Fruit fly (Drosophila melanogaster) whole organism, embryonic: ENCODE results near the gene cic.

Experiments used
- Ada2b ChIP-seq: fragments of 200-800 bp; sonication (Bioruptor generic); IDR thresholded peaks from 2 replicates; pipeline ENCODE4 v1.3.6; 2022; ENCODE audit warnings: missing biosample characterization, missing genetic modification characterization
- Antp ChIP-seq: fragments of 200-800 bp; sonication (Bioruptor generic); optimal IDR thresholded peaks from 3 replicates; lab custom pipeline; 2016; ENCODE audit warnings: missing biosample characterization, missing genetic modification characterization
- B-H2 ChIP-seq: fragments of 200-800 bp; sonication (Bioruptor generic); optimal IDR thresholded peaks from 2 replicates; lab custom pipeline; 2018; ENCODE audit warnings: missing biosample characterization, mild to moderate bottlenecking, missing genetic modification characterization
- Bgb ChIP-seq: fragments of 200-800 bp; sonication (Bioruptor generic); IDR thresholded peaks from 2 replicates; pipeline ENCODE4 v1.3.6; 2022; ENCODE audit warnings: missing biosample characterization, missing genetic modification characterization; ENCODE audit not compliant: partially characterized antibody
- Blimp-1 ChIP-seq: fragments of 200-800 bp; sonication (Bioruptor generic); optimal IDR thresholded peaks from 3 replicates; lab custom pipeline; 2018; ENCODE audit warnings: missing biosample characterization, missing genetic modification characterization, mild to moderate bottlenecking, moderate library complexity, missing genetic modification reagents
- CG11093 ChIP-seq: fragments of 200-800 bp; sonication (Bioruptor generic); IDR thresholded peaks from 3 replicates; pipeline ENCODE4 v1.3.6; 2022; ENCODE audit warnings: missing biosample characterization, missing genetic modification characterization
- CG11247 ChIP-seq: fragments of 200-800 bp; sonication (Bioruptor generic); IDR thresholded peaks from 2 replicates; pipeline ENCODE4 v1.3.6; 2022; ENCODE audit warnings: missing biosample characterization, missing genetic modification characterization
- CG12104 ChIP-seq: fragments of 200-800 bp; sonication (Bioruptor generic); optimal IDR thresholded peaks from 3 replicates; lab custom pipeline; 2016; ENCODE audit warnings: missing biosample characterization, missing genetic modification characterization
- CG12219 ChIP-seq: fragments of 200-800 bp; sonication (Bioruptor generic); optimal IDR thresholded peaks from 3 replicates; lab custom pipeline; 2018; ENCODE audit warnings: missing biosample characterization, mild to moderate bottlenecking, missing genetic modification characterization
- CG13296 ChIP-seq: fragments of 200-800 bp; sonication (Bioruptor generic); optimal IDR thresholded peaks from 3 replicates; lab custom pipeline; 2018; ENCODE audit warnings: missing biosample characterization, mild to moderate bottlenecking, missing genetic modification characterization
- CG14050 ChIP-seq: fragments of 200-800 bp; sonication (Bioruptor generic); IDR thresholded peaks from 3 replicates; pipeline ENCODE4 v1.3.6; 2022; ENCODE audit warnings: missing biosample characterization, missing genetic modification characterization
- CG15011 ChIP-seq: fragments of 200-800 bp; sonication (Bioruptor generic); optimal IDR thresholded peaks from 3 replicates; lab custom pipeline; 2018; ENCODE audit warnings: missing biosample characterization, mild to moderate bottlenecking, missing genetic modification characterization
- CG17385 ChIP-seq: fragments of 200-800 bp; sonication (Bioruptor generic); optimal IDR thresholded peaks from 3 replicates; lab custom pipeline; 2018; ENCODE audit warnings: missing biosample characterization, mild to moderate bottlenecking, missing genetic modification characterization
- CG1832 ChIP-seq: fragments of 200-800 bp; sonication (Bioruptor generic); optimal IDR thresholded peaks from 2 replicates; lab custom pipeline; 2017; ENCODE audit warnings: missing biosample characterization, mild to moderate bottlenecking, missing genetic modification characterization, inconsistent platforms
- CG2678 ChIP-seq: fragments of 200-800 bp; sonication (Bioruptor generic); optimal IDR thresholded peaks from 3 replicates; lab custom pipeline; 2019; ENCODE audit warnings: missing biosample characterization, mild to moderate bottlenecking, missing genetic modification characterization, moderate library complexity
- CG3163 ChIP-seq: fragments of 200-800 bp; sonication (Bioruptor generic); optimal IDR thresholded peaks from 3 replicates; lab custom pipeline; 2016; ENCODE audit warnings: missing biosample characterization, missing genetic modification characterization
- CG32772 ChIP-seq: fragments of 200-800 bp; sonication (Bioruptor generic); IDR thresholded peaks from 2 replicates; pipeline ENCODE4 v1.3.6; 2022; ENCODE audit warnings: missing biosample characterization, missing genetic modification characterization
- CG33213 ChIP-seq: fragments of 200-800 bp; sonication (Bioruptor generic); optimal IDR thresholded peaks from 3 replicates; lab custom pipeline; 2016; ENCODE audit warnings: missing biosample characterization, missing genetic modification characterization
- CG42726 ChIP-seq: fragments of 200-800 bp; sonication (Bioruptor generic); IDR thresholded peaks from 2 replicates; pipeline ENCODE4 v1.3.6; 2022; ENCODE audit warnings: missing biosample characterization, missing genetic modification characterization; ENCODE audit not compliant: partially characterized antibody
- CG6854 ChIP-seq: fragments of 200-800 bp; sonication (Bioruptor generic); optimal IDR thresholded peaks from 3 replicates; lab custom pipeline; 2017; ENCODE audit warnings: missing biosample characterization, mild to moderate bottlenecking, missing genetic modification characterization
- CG7357 ChIP-seq: fragments of 200-800 bp; sonication (Bioruptor generic); IDR thresholded peaks from 3 replicates; pipeline ENCODE4 v1.3.6; 2022; ENCODE audit warnings: missing biosample characterization, missing genetic modification characterization
- CG8388 ChIP-seq: fragments of 200-800 bp; sonication (Bioruptor generic); optimal IDR thresholded peaks from 2 replicates; lab custom pipeline; 2019; ENCODE audit warnings: missing biosample characterization, mild to moderate bottlenecking, missing genetic modification characterization, moderate library complexity
- CG8765 ChIP-seq: fragments of 200-800 bp; sonication (Bioruptor generic); IDR thresholded peaks from 2 replicates; pipeline ENCODE4 v1.3.6; 2022; ENCODE audit warnings: missing biosample characterization, missing genetic modification characterization
- CG9876 ChIP-seq: fragments of 200-800 bp; sonication (Bioruptor generic); optimal IDR thresholded peaks from 2 replicates; lab custom pipeline; 2016; ENCODE audit warnings: missing biosample characterization, missing genetic modification characterization
- D19B ChIP-seq: fragments of 200-800 bp; sonication (Bioruptor generic); optimal IDR thresholded peaks from 2 replicates; lab custom pipeline; 2017; ENCODE audit warnings: missing biosample characterization, mild to moderate bottlenecking, missing genetic modification characterization
- Dbx ChIP-seq: fragments of 200-800 bp; sonication (Bioruptor generic); IDR thresholded peaks from 3 replicates; pipeline ENCODE4 v1.3.6; 2022; ENCODE audit warnings: missing biosample characterization, missing genetic modification characterization
- Dip2 ChIP-seq: fragments of 200-800 bp; sonication (Bioruptor generic); IDR thresholded peaks from 2 replicates; pipeline ENCODE4 v1.3.6; 2022; ENCODE audit warnings: missing biosample characterization, missing genetic modification characterization
- Dll ChIP-seq: fragments of 200-800 bp; sonication (Bioruptor generic); IDR thresholded peaks from 4 replicates; pipeline ENCODE4 v1.3.6; 2022; ENCODE audit warnings: missing biosample characterization, missing genetic modification characterization; ENCODE audit not compliant: partially characterized antibody
- ERR ChIP-seq: fragments of 200-800 bp; sonication (Bioruptor generic); optimal IDR thresholded peaks from 2 replicates; lab custom pipeline; 2016; ENCODE audit warnings: missing biosample characterization, missing genetic modification characterization
- Fer3 ChIP-seq: fragments of 200-800 bp; sonication (Bioruptor generic); optimal IDR thresholded peaks from 2 replicates; lab custom pipeline; 2018; ENCODE audit warnings: missing biosample characterization, mild to moderate bottlenecking, missing genetic modification characterization, moderate library complexity
- H15 ChIP-seq: fragments of 200-800 bp; sonication (Bioruptor generic); IDR thresholded peaks from 3 replicates; pipeline ENCODE4 v1.3.6; 2022; ENCODE audit warnings: missing biosample characterization, missing genetic modification characterization
- Hr3 ChIP-seq: fragments of 200-800 bp; sonication (Bioruptor generic); optimal IDR thresholded peaks from 3 replicates; lab custom pipeline; 2016; ENCODE audit warnings: missing biosample characterization, missing genetic modification characterization
- Opbp ChIP-seq: fragments of 200-800 bp; sonication (Bioruptor generic); IDR thresholded peaks from 3 replicates; pipeline ENCODE4 v1.3.6; 2022; ENCODE audit warnings: missing biosample characterization, missing genetic modification characterization; ENCODE audit not compliant: partially characterized antibody
- TFAM ChIP-seq: fragments of 200-800 bp; sonication (Bioruptor generic); optimal IDR thresholded peaks from 2 replicates; lab custom pipeline; 2017; ENCODE audit warnings: missing biosample characterization, missing genetic modification characterization, inconsistent platforms
- Taf1 ChIP-seq: fragments of 200-800 bp; sonication (Bioruptor generic); IDR thresholded peaks from 2 replicates; pipeline ENCODE4 v1.3.6; 2022; ENCODE audit warnings: missing biosample characterization, missing genetic modification characterization
- bbx ChIP-seq: fragments of 200-800 bp; sonication (Bioruptor generic); IDR thresholded peaks from 2 replicates; pipeline ENCODE4 v1.3.6; 2022; ENCODE audit warnings: missing biosample characterization, missing genetic modification characterization; ENCODE audit not compliant: partially characterized antibody
- bcd ChIP-seq: fragments of 200-800 bp; sonication (Bioruptor generic); optimal IDR thresholded peaks from 2 replicates; lab custom pipeline; 2017; ENCODE audit warnings: missing biosample characterization, mild to moderate bottlenecking, missing genetic modification characterization
- exex ChIP-seq: fragments of 200-800 bp; sonication (Bioruptor generic); optimal IDR thresholded peaks from 4 replicates; lab custom pipeline; 2018; ENCODE audit warnings: missing biosample characterization, mild to moderate bottlenecking, missing genetic modification characterization, moderate library complexity
- eyg ChIP-seq: fragments of 200-800 bp; sonication (Bioruptor generic); optimal IDR thresholded peaks from 3 replicates; lab custom pipeline; 2016; ENCODE audit warnings: missing biosample characterization, missing genetic modification characterization
- fd102C ChIP-seq: fragments of 200-800 bp; sonication (Bioruptor generic); optimal IDR thresholded peaks from 2 replicates; lab custom pipeline; 2018; ENCODE audit warnings: missing biosample characterization, mild to moderate bottlenecking, missing genetic modification characterization, moderate library complexity
- nau ChIP-seq: fragments of 200-800 bp; sonication (Bioruptor generic); optimal IDR thresholded peaks from 3 replicates; lab custom pipeline; 2017; ENCODE audit warnings: missing biosample characterization, mild to moderate bottlenecking, missing genetic modification characterization, missing genetic modification reagents
- odd ChIP-seq: fragments of 200-800 bp; sonication (Bioruptor generic); optimal IDR thresholded peaks from 2 replicates; lab custom pipeline; 2017; ENCODE audit warnings: missing biosample characterization, mild to moderate bottlenecking, missing genetic modification characterization
- p53 ChIP-seq: fragments of 200-800 bp; sonication (Bioruptor generic); optimal IDR thresholded peaks from 2 replicates; lab custom pipeline; 2016; ENCODE audit warnings: missing biosample characterization, missing genetic modification characterization
- sens ChIP-seq: fragments of 200-800 bp; sonication (Bioruptor generic); peaks from one replicate; lab custom pipeline; 2016; ENCODE audit warnings: missing biosample characterization, missing genetic modification characterization
- seq ChIP-seq: fragments of 200-800 bp; sonication (Bioruptor generic); IDR thresholded peaks from 2 replicates; pipeline ENCODE4 v1.3.6; 2022; ENCODE audit warnings: missing biosample characterization, missing genetic modification characterization
- ssp ChIP-seq: fragments of 200-800 bp; sonication (Bioruptor generic); IDR thresholded peaks from 2 replicates; pipeline ENCODE4 v1.3.6; 2022; ENCODE audit warnings: missing biosample characterization, missing genetic modification characterization
- trem ChIP-seq: fragments of 200-800 bp; optimal IDR thresholded peaks from 3 replicates; lab custom pipeline; 2019; ENCODE audit warnings: missing biosample characterization, mild to moderate bottlenecking, missing genetic modification characterization, moderate library complexity

cic gene

dm6 chr3R:20308972-20309660, 56.5 kb downstream of the cic start, which contains the start of gene Orp8 (continued):
- no peak for TF ChIP-seq fd102C (GFP tag; lab: Kevin White, UChicago)
- peak; percentile 64; the same call in 1 of the 2 replicates for TF ChIP-seq seq (GFP tag; lab: Robert Waterston, UW)
- peak; percentile 29 for TF ChIP-seq trem (tag; lab: Kevin White, UChicago)
- TF ChIP-seq CG42726 (GFP tag; lab: Robert Waterston, UW) = peak; percentile 70; the same call in 1 of the 2 replicates
- no peak for TF ChIP-seq ERR
- TF ChIP-seq CG33213 (GFP tag; lab: Kevin White, UChicago) = peak; percentile 21
- no peak for TF ChIP-seq CG8388 (GFP tag; lab: Kevin White, UChicago)
- no peak for TF ChIP-seq CG1832 (GFP tag; lab: Kevin White, UChicago)
- TF ChIP-seq Blimp-1 = peak; percentile 97
- peak; percentile 62; the same call in 2 of the 4 replicates for TF ChIP-seq Dll (GFP tag; lab: Robert Waterston, UW)
- TF ChIP-seq CG32772 = no peak
- peak; percentile 70 for TF ChIP-seq sens
- no peak for TF ChIP-seq odd (GFP tag; lab: Kevin White, UChicago)
- TF ChIP-seq CG11093 (GFP tag; lab: Robert Waterston, UW) = no peak
- no peak for TF ChIP-seq CG8765
- no peak for TF ChIP-seq nau (GFP tag; lab: Kevin White, UChicago)
- no peak for TF ChIP-seq Taf1 (GFP tag; lab: Robert Waterston, UW)
- no peak for TF ChIP-seq CG15011 (GFP tag; lab: Kevin White, UChicago)
- no peak for TF ChIP-seq Antp (GFP tag; lab: Kevin White, UChicago)

- TF ChIP-seq D19B (GFP tag; lab: Kevin White, UChicago) = peak; percentile 5
- TF ChIP-seq H15 = 0 out of 3 replicates have a peak, but pooled peaks have one; percentile 32
- no peak for TF ChIP-seq B-H2 (GFP tag; lab: Kevin White, UChicago)
- no peak for TF ChIP-seq TFAM
- TF ChIP-seq Opbp = 0 out of 3 replicates have a peak, but pooled peaks have one; percentile 9
- TF ChIP-seq Ada2b (GFP tag; lab: Robert Waterston, UW) = no peak
- 0 out of 2 replicates have a peak, but pooled peaks have one; percentile 36 for TF ChIP-seq bbx (GFP tag; lab: Robert Waterston, UW)
- no peak for TF ChIP-seq CG6854 (GFP tag; lab: Kevin White, UChicago)
- no peak for TF ChIP-seq Dip2
- TF ChIP-seq eyg (GFP tag; lab: Kevin White, UChicago) = peak; percentile 23
- TF ChIP-seq CG13296 (GFP tag; lab: Kevin White, UChicago) = no peak
- TF ChIP-seq exex (tag; lab: Kevin White, UChicago) = peak; percentile 46
- TF ChIP-seq CG2678 (tag; lab: Kevin White, UChicago) = peak; percentile 34
- no peak for TF ChIP-seq Fer3 (tag; lab: Kevin White, UChicago)
- TF ChIP-seq CG14050 = no peak
- TF ChIP-seq CG11247 (GFP tag; lab: Robert Waterston, UW) = no peak
- no peak for TF ChIP-seq Bgb
- TF ChIP-seq Dbx (GFP tag; lab: Robert Waterston, UW) = no peak
- no peak for TF ChIP-seq CG12219
- TF ChIP-seq CG17385 (GFP tag; lab: Kevin White, UChicago) = no peak
- no peak for TF ChIP-seq CG3163 (GFP tag; lab: Kevin White, UChicago)
- TF ChIP-seq CG7357 (GFP tag; lab: Robert Waterston, UW) = no peak
- peak; percentile 24; the same call in 1 of the 2 replicates for TF ChIP-seq ssp
- TF ChIP-seq p53 (GFP tag; lab: Kevin White, UChicago) = no peak
- no peak for TF ChIP-seq CG9876
- no peak for TF ChIP-seq Hr3 (GFP tag; lab: Kevin White, UChicago)
- TF ChIP-seq CG12104 (GFP tag; lab: Kevin White, UChicago) = no peak
- TF ChIP-seq bcd (GFP tag; lab: Kevin White, UChicago) = no peak
Measured at dm6 chr3R:20309661-20310497, 57.3 kb downstream of the cic start.
